Worm (Caenorhabditis elegans): ENCODE data around the gene clec-247.

- no peak for TF ChIP-seq elt-3 (tag; optimal IDR thresholded peaks at IDR 0.05)
- no peak for TF ChIP-seq lin-32 (GFP tag; optimal IDR thresholded peaks at IDR 0.05)
- TF ChIP-seq lsy-2 (tag; optimal IDR thresholded peaks at IDR 0.05): no peak
- TF ChIP-seq nhr-28 (tag; optimal IDR thresholded peaks at IDR 0.05): no peak
- TF ChIP-seq nhr-2 (tag; optimal IDR thresholded peaks at IDR 0.05): no peak
- no peak for TF ChIP-seq snpc-4 (tag; optimal IDR thresholded peaks at IDR 0.05)
- no peak for TF ChIP-seq unc-62 (GFP tag; optimal IDR thresholded peaks at IDR 0.05)
- TF ChIP-seq blmp-1 (tag; optimal IDR thresholded peaks at IDR 0.05): no peak
Observed at ce11 chrV:18298506-18298905, 15.8 kb downstream of the clec-247 start, which contains the start of gene Y51A2A.5.

Data from whole organism, mixed stage, embryonic.